Worm (Caenorhabditis elegans) whole organism, L1 larva: ENCODE measurements around the gene arl-1.

Experiments
- C04F5.9 ChIP-seq: sonication (generic microtip); optimal IDR thresholded peaks from 2 replicates; lab custom pipeline; 2016; ENCODE audit warnings: missing genetic modification characterization, missing compliant biosample characterization
- C34B4.2 ChIP-seq: sonication (generic microtip); optimal IDR thresholded peaks from 2 replicates; lab custom pipeline; 2017; ENCODE audit warnings: mild to moderate bottlenecking, missing genetic modification characterization, missing compliant biosample characterization
- aha-1 ChIP-seq: fragments of 150-350 bp; optimal IDR thresholded peaks from 2 replicates; lab custom pipeline; 2014; ENCODE audit warnings: missing biosample characterization, missing genetic modification characterization
- ama-1 ChIP-seq: fragments of 150-350 bp; optimal IDR thresholded peaks from 2 replicates; lab custom pipeline; 2014
- ceh-63 ChIP-seq: fragments of 200-800 bp; sonication (Bioruptor generic); optimal IDR thresholded peaks from 2 replicates; lab custom pipeline; 2018; ENCODE audit warnings: mild to moderate bottlenecking, missing genetic modification characterization, missing compliant biosample characterization
- ceh-82 ChIP-seq, 3 experiments: fragments of 150-350 bp in 1 of 3; sonication (generic microtip) in 2 of 3; optimal IDR thresholded peaks; 2 replicates each; lab custom pipeline; 2014 to 2017; ENCODE audit warnings: missing biosample characterization in 3 of 3, missing genetic modification characterization in 3 of 3
- ceh-90 ChIP-seq: sonication (generic microtip); optimal IDR thresholded peaks from 2 replicates; lab custom pipeline; 2016; ENCODE audit warnings: missing genetic modification characterization, missing compliant biosample characterization
- ces-1 ChIP-seq: fragments of 150-350 bp; optimal IDR thresholded peaks from 2 replicates; lab custom pipeline; 2014; ENCODE audit warnings: missing biosample characterization, missing genetic modification reagents, missing genetic modification characterization
- efl-1 ChIP-seq, 4 experiments: fragments of 150-350 bp; optimal IDR thresholded peaks in 3 of 4; peaks in 1 of 4; 1 replicate in 1 of 4; 2 replicates in 3 of 4; lab custom pipeline; 2014; ENCODE audit warnings: missing biosample characterization in 2 of 4, missing genetic modification characterization in 2 of 4, missing genetic modification reagents in 2 of 4
- egl-13 ChIP-seq: sonication (generic microtip); optimal IDR thresholded peaks from 2 replicates; lab custom pipeline; 2016; ENCODE audit warnings: missing genotype, missing genetic modification reagents, missing genetic modification characterization, missing compliant biosample characterization
- egl-27 ChIP-seq, 2 experiments: fragments of 150-350 bp in 1 of 2; sonication (generic microtip); optimal IDR thresholded peaks; 3 replicates each; lab custom pipeline; 2017 to 2018; ENCODE audit warnings: missing biosample characterization in 2 of 2, missing genetic modification characterization in 2 of 2, missing genetic modification reagents in 2 of 2
- elt-3 ChIP-seq, 6 experiments: fragments of 150-350 bp in 1 of 6; sonication (generic microtip); optimal IDR thresholded peaks; 2 replicates each; lab custom pipeline; 2017 to 2018; ENCODE audit warnings: missing biosample characterization in 6 of 6, missing genetic modification characterization in 6 of 6, inconsistent platforms in 1 of 6
- ets-5 ChIP-seq: fragments of 200-800 bp; sonication (Bioruptor generic); IDR thresholded peaks from 2 replicates; pipeline ENCODE4 v1.3.6; 2022; ENCODE audit warnings: missing genetic modification characterization, missing compliant biosample characterization
- fkh-10 ChIP-seq: sonication (generic microtip); optimal IDR thresholded peaks from 2 replicates; lab custom pipeline; 2017; ENCODE audit warnings: missing biosample characterization, missing genetic modification reagents, missing genetic modification characterization
- fkh-4 ChIP-seq: sonication (generic microtip); optimal IDR thresholded peaks from 2 replicates; lab custom pipeline; 2016; ENCODE audit warnings: missing compliant biosample characterization, missing genetic modification characterization, borderline replicate concordance
- fkh-8 ChIP-seq: sonication (generic microtip); optimal IDR thresholded peaks from 2 replicates; lab custom pipeline; 2016; ENCODE audit warnings: mild to moderate bottlenecking, missing genetic modification characterization, missing compliant biosample characterization
- fos-1 ChIP-seq: fragments of 150-350 bp; optimal IDR thresholded peaks from 2 replicates; lab custom pipeline; 2014; ENCODE audit warnings: missing biosample characterization, missing genetic modification characterization
- hlh-17 ChIP-seq: fragments of 200-800 bp; sonication (Bioruptor generic); optimal IDR thresholded peaks from 2 replicates; lab custom pipeline; 2018; ENCODE audit warnings: missing genetic modification characterization, mild to moderate bottlenecking, missing compliant biosample characterization, moderate library complexity, borderline replicate concordance
- hpl-2 ChIP-seq: fragments of 150-350 bp; optimal IDR thresholded peaks from 2 replicates; lab custom pipeline; 2014; ENCODE audit warnings: missing biosample characterization, missing genetic modification reagents, missing genetic modification characterization
- jun-1 ChIP-seq: fragments of 150-350 bp; optimal IDR thresholded peaks from 2 replicates; lab custom pipeline; 2014; ENCODE audit warnings: missing biosample characterization, missing genetic modification reagents, missing genetic modification characterization
- lin-13 ChIP-seq: fragments of 150-350 bp; optimal IDR thresholded peaks from 2 replicates; lab custom pipeline; 2014; ENCODE audit warnings: missing biosample characterization, missing genetic modification reagents, missing genetic modification characterization
- lin-15B ChIP-seq: fragments of 150-350 bp; sonication (generic microtip); optimal IDR thresholded peaks from 3 replicates; lab custom pipeline; 2014; ENCODE audit warnings: missing biosample characterization, missing genetic modification characterization
- lin-35 ChIP-seq, 2 experiments: fragments of 150-350 bp; optimal IDR thresholded peaks; 2 replicates each; lab custom pipeline; 2014; ENCODE audit warnings: missing biosample characterization in 2 of 2, missing genetic modification characterization in 2 of 2, missing genetic modification reagents in 2 of 2
- lin-39 ChIP-seq: fragments of 150-350 bp; optimal IDR thresholded peaks from 2 replicates; lab custom pipeline; 2014; ENCODE audit warnings: missing biosample characterization, missing genetic modification reagents, missing genetic modification characterization
- lir-3 ChIP-seq: sonication (generic microtip); optimal IDR thresholded peaks from 2 replicates; lab custom pipeline; 2016; ENCODE audit warnings: mild to moderate bottlenecking, missing genetic modification characterization, moderate library complexity, missing compliant biosample characterization; ENCODE audit not compliant: poor library complexity
- mef-2 ChIP-seq: fragments of 150-350 bp; optimal IDR thresholded peaks from 2 replicates; lab custom pipeline; 2014; ENCODE audit warnings: missing biosample characterization, missing genetic modification characterization
- mep-1 ChIP-seq: fragments of 150-350 bp; optimal IDR thresholded peaks from 2 replicates; lab custom pipeline; 2014; ENCODE audit warnings: missing biosample characterization, missing genetic modification characterization
- nhr-11 ChIP-seq: fragments of 150-350 bp; optimal IDR thresholded peaks from 2 replicates; lab custom pipeline; 2014; ENCODE audit warnings: missing biosample characterization, missing genetic modification characterization
- nhr-12 ChIP-seq: sonication (generic microtip); optimal IDR thresholded peaks from 2 replicates; lab custom pipeline; 2017; ENCODE audit warnings: missing biosample characterization, missing genetic modification characterization
- nhr-20 ChIP-seq: sonication (generic microtip); optimal IDR thresholded peaks from 2 replicates; lab custom pipeline; 2016; ENCODE audit warnings: mild to moderate bottlenecking, missing genetic modification characterization, missing compliant biosample characterization
- nhr-237 ChIP-seq: fragments of 150-350 bp; optimal IDR thresholded peaks from 2 replicates; lab custom pipeline; 2014; ENCODE audit warnings: missing biosample characterization, missing genetic modification characterization
- nhr-28 ChIP-seq: fragments of 150-350 bp; optimal IDR thresholded peaks from 2 replicates; lab custom pipeline; 2014; ENCODE audit warnings: missing biosample characterization, missing genetic modification characterization
- nhr-47 ChIP-seq: sonication (generic microtip); optimal IDR thresholded peaks from 2 replicates; lab custom pipeline; 2016; ENCODE audit warnings: mild to moderate bottlenecking, missing genetic modification characterization, moderate library complexity, missing compliant biosample characterization
- nhr-71 ChIP-seq: sonication (generic microtip); optimal IDR thresholded peaks from 2 replicates; lab custom pipeline; 2016; ENCODE audit warnings: mild to moderate bottlenecking, missing genetic modification characterization, moderate library complexity, missing compliant biosample characterization
- nhr-76 ChIP-seq: sonication (generic microtip); optimal IDR thresholded peaks from 2 replicates; lab custom pipeline; 2017; ENCODE audit warnings: missing biosample characterization, missing genetic modification characterization
- nhr-77 ChIP-seq: fragments of 150-350 bp; optimal IDR thresholded peaks from 2 replicates; lab custom pipeline; 2014; ENCODE audit warnings: missing biosample characterization, missing genetic modification characterization
- nhr-84 ChIP-seq: sonication (generic microtip); optimal IDR thresholded peaks from 2 replicates; lab custom pipeline; 2017; ENCODE audit warnings: missing biosample characterization, missing genetic modification characterization
- nhr-85 ChIP-seq: sonication (generic microtip); peaks from one replicate; lab custom pipeline; 2016; ENCODE audit warnings: missing genetic modification characterization, inconsistent platforms, missing compliant biosample characterization
- nhr-90 ChIP-seq: sonication (generic microtip); optimal IDR thresholded peaks from 2 replicates; lab custom pipeline; 2016; ENCODE audit warnings: mild to moderate bottlenecking, missing genetic modification characterization, missing compliant biosample characterization; ENCODE audit not compliant: poor library complexity
- pax-3 ChIP-seq: fragments of 200-800 bp; sonication (Bioruptor generic); optimal IDR thresholded peaks from 2 replicates; lab custom pipeline; 2018; ENCODE audit warnings: mild to moderate bottlenecking, missing genetic modification characterization, moderate library complexity, missing compliant biosample characterization
- skn-1 ChIP-seq: fragments of 150-350 bp; optimal IDR thresholded peaks from 2 replicates; lab custom pipeline; 2014; ENCODE audit warnings: missing biosample characterization, missing genetic modification characterization
- snpc-4 ChIP-seq: fragments of 150-350 bp; optimal IDR thresholded peaks from 2 replicates; lab custom pipeline; 2014; ENCODE audit warnings: missing biosample characterization, missing genetic modification characterization
- sptf-1 ChIP-seq: fragments of 150-350 bp; optimal IDR thresholded peaks from 2 replicates; lab custom pipeline; 2014; ENCODE audit warnings: missing biosample characterization, missing genetic modification characterization
- sup-37 ChIP-seq: fragments of 200-800 bp; sonication (Bioruptor generic); optimal IDR thresholded peaks from 2 replicates; lab custom pipeline; 2018; ENCODE audit warnings: mild to moderate bottlenecking, missing genetic modification characterization, missing compliant biosample characterization
- swsn-7 ChIP-seq: sonication (generic microtip); optimal IDR thresholded peaks from 2 replicates; lab custom pipeline; 2016; ENCODE audit warnings: missing genetic modification characterization, missing compliant biosample characterization
- tbx-2 ChIP-seq: sonication (generic microtip); optimal IDR thresholded peaks from 2 replicates; lab custom pipeline; 2016; ENCODE audit warnings: missing genetic modification characterization, missing compliant biosample characterization
- tlp-1 ChIP-seq: fragments of 150-350 bp; optimal IDR thresholded peaks from 2 replicates; lab custom pipeline; 2014; ENCODE audit warnings: missing biosample characterization, missing genetic modification characterization
- unc-130 ChIP-seq: fragments of 150-350 bp; optimal IDR thresholded peaks from 2 replicates; lab custom pipeline; 2017; ENCODE audit warnings: missing biosample characterization, missing genetic modification characterization, inconsistent platforms
- unc-30 ChIP-seq: sonication (generic microtip); optimal IDR thresholded peaks from 2 replicates; lab custom pipeline; 2017; ENCODE audit warnings: missing biosample characterization, missing genetic modification characterization
- unc-62 ChIP-seq: fragments of 150-350 bp; optimal IDR thresholded peaks from 2 replicates; lab custom pipeline; 2014; ENCODE audit warnings: missing biosample characterization, missing genetic modification reagents, missing genetic modification characterization
- unc-98 ChIP-seq: fragments of 200-800 bp; sonication (Bioruptor generic); IDR thresholded peaks from 2 replicates; pipeline ENCODE4 v1.3.6; 2022; ENCODE audit warnings: missing genetic modification characterization, missing compliant biosample characterization

Gene arl-1

DNA sequence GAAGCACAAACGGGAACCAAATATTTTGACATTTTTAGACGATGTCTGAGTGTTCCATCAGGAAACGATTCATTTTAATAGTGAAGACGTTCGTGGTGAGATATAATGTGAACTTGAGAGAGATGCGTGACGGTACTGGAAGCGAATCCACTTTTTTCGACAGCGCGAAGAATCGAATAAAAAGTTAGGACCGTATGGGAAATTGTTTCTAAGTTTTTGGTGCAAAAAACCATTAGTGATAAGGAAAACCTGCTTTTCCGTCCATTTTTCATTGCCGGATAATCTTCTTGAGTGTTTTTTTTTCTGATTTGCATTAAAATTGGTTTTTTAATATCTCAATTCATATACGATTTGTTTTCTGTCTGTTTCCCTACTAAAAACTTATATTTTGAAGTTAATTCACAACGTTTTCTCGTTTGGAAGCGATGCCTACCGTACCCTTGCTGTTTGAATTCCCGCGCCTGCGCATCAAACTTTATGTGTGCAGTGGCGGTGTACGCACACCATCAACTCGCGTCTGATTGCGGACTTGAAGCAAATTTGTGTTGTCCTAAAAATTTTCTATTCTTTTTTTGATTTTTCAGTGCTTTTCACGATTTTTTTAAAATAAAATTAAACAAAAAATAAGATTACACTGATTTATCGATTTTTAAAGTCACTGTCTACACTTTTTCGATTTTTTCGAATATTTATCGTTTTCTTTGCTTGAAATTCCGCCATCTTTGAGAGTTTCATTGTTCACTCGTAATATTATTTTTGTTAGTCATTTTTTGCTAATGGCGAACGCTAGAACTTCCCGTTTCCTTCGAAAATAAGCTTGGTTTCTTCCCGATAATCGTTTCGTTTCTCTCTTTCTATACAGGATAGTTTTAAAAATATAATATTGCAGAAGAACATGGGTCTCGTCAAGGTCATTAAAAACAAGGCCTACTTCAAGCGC is 12.5 kb upstream of the arl-1 start, which contains the start of the genes col-38 and rpl-5:
TSS of gene col-38 (minus strand) at position 51 of the 940 bp plus-strand sequence.
TSS of gene rpl-5 (plus strand) at position 890 of the 940 bp plus-strand sequence.
- TF ChIP-seq fkh-8 (tag; lab: Kevin White, UChicago) (peak; percentile 93), nhr-20 (tag; lab: Kevin White, UChicago) (peak; percentile 95), hpl-2 (peak; percentile 45), mef-2 (tag; lab: Kevin White, UChicago) (peak; percentile 29), egl-13 (tag; lab: Kevin White, UChicago) (peak; percentile 74), nhr-77 (tag; lab: Kevin White, UChicago) (peak; percentile 87), C34B4.2 (tag; lab: Kevin White, UChicago) (no peak), skn-1 (tag; lab: Kevin White, UChicago) (peak; percentile 94), nhr-76 (no peak), nhr-47 (tag; lab: Kevin White, UChicago) (peak; percentile 91), nhr-11 (tag; lab: Kevin White, UChicago) (peak; percentile 54), nhr-84 (tag; lab: Kevin White, UChicago) (no peak), lin-39 (tag; lab: Kevin White, UChicago) (peak; percentile 47), lir-3 (peak; percentile 73), sup-37 (no peak), mep-1 (peak; percentile 98), elt-3 (tag; optimal IDR thresholded peaks at IDR 0.05; lab: Kevin White, UChicago) (peak in 4 of 6 experiments; percentile 11 to 91 (median 82)), lin-13 (GFP tag; lab: Kevin White, UChicago) (peak; percentile 87), aha-1 (tag; lab: Kevin White, UChicago) (peak; percentile 59), fkh-4 (peak; percentile 11), nhr-237 (tag; lab: Kevin White, UChicago) (peak; percentile 78), fos-1 (peak; percentile 79), C04F5.9 (tag; lab: Kevin White, UChicago) (peak; percentile 85), tlp-1 (tag; lab: Kevin White, UChicago) (no peak), fkh-10 (GFP tag; lab: Kevin White, UChicago) (peak; percentile 72), snpc-4 (tag; lab: Kevin White, UChicago) (peak; percentile 86), nhr-85 (tag; lab: Kevin White, UChicago) (peak; percentile 91), ceh-63 (GFP tag; lab: Kevin White, UChicago) (no peak), nhr-71 (tag; lab: Kevin White, UChicago) (peak; percentile 94), sptf-1 (tag; lab: Kevin White, UChicago) (no peak), jun-1 (tag; lab: Kevin White, UChicago) (peak; percentile 81), unc-98 (GFP tag; lab: Robert Waterston, UW) (no peak), ceh-82 (tag; optimal IDR thresholded peaks at IDR 0.05; lab: Kevin White, UChicago) (peak; percentile 73 to 96 (median 77)), egl-27 (tag; optimal IDR thresholded peaks at IDR 0.05; lab: Kevin White, UChicago) (no peak), tbx-2 (tag; lab: Kevin White, UChicago) (peak; percentile 91), lin-35 (GFP tag; optimal IDR thresholded peaks at IDR 0.05; lab: Kevin White, UChicago) (peak; percentile 98 to 99), ces-1 (GFP tag; lab: Kevin White, UChicago) (no peak), pax-3 (tag; lab: Kevin White, UChicago) (peak; percentile 82), unc-130 (tag; lab: Kevin White, UChicago) (peak; percentile 96), ama-1 (lab: Kevin White, UChicago) (no peak), lin-15B (tag; lab: Kevin White, UChicago) (peak; percentile 94), efl-1 (optimal IDR thresholded peaks at IDR 0.05; lab: Kevin White, UChicago) (peak; percentile 82 to 98), efl-1 (GFP tag; optimal IDR thresholded peaks at IDR 0.05 in 1 of 2; lab: Kevin White, UChicago) (peak; percentile 97 to 100), hlh-17 (GFP tag; lab: Kevin White, UChicago) (no peak), nhr-28 (no peak), unc-30 (no peak), unc-62 (no peak), nhr-90 (tag; lab: Kevin White, UChicago) (peak; percentile 84), ets-5 (GFP tag; lab: Robert Waterston, UW) (no peak), ceh-90 (tag; lab: Kevin White, UChicago) (peak; percentile 34), nhr-12 (tag; lab: Kevin White, UChicago) (no peak), swsn-7 (peak; percentile 90)
